Worm (Caenorhabditis elegans): ENCODE measurements around the gene gba-4.

DNA sequence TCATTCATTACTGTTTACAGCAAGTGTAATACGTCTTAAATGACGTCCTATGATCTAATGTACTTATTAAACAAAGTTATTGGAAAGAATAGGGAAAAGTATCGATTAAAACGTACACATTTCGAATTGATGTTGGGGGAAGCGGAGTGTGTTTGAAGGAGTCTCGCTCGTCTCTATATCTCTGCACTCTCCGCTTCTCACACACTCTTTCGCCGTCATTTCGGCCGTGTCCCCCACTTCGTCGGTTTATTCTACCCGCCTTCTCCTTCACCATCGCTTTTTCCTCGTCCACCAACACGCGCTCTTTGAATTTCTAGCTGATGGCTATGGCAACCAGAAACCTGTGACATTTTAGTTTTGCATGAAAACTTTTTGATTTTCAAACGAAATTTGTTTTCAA, 18.2 kb upstream of the gba-4 start:
- no peak for TF ChIP-seq him-1 (tag; optimal IDR thresholded peaks at IDR 0.05)
- peak; percentile 46 for TF ChIP-seq W03F9.2 (tag; optimal IDR thresholded peaks at IDR 0.05)
